Worm (Caenorhabditis elegans) whole organism, L4/young adult: Measurements from ENCODE around the gene cyp-13B1.

ENCODE experiments used
- dao-5 ChIP-seq: sonication (generic microtip); optimal IDR thresholded peaks from 2 replicates; lab custom pipeline; 2016; ENCODE audit warnings: missing genotype, missing genetic modification characterization, moderate library complexity, missing compliant biosample characterization
- him-1 ChIP-seq: sonication (generic microtip); optimal IDR thresholded peaks from 2 replicates; lab custom pipeline; 2016; ENCODE audit warnings: missing genotype, missing genetic modification reagents, missing genetic modification characterization, missing compliant biosample characterization

DNA sequence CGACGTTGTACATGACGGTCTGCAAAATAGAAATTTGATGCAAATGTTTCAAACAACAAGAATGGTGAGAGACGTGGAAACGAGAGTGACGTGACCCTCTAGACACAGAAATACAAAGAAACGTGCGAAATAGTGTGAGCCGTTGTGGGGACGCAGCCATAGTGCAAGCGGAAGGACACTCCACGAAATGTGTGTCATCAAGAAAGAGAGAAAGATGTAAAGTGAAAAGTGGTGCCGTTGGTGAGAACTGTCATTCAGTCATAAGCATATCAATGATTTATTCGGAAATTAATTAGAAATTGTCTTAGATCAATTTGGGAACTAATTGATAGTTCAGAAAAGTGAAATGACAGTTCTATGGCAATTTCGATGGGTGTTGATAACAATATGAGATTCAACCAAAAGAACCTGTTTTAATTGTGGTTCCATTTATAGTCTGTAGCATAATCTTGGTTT lies 10.5 kb upstream of the cyp-13B1 start, which contains the start of gene C29F7.3:
- TF ChIP-seq him-1 (tag; lab: Kevin White, UChicago) (no peak), dao-5 (no peak)
